Worm (Caenorhabditis elegans): ENCODE data around the gene gly-12.

gly-12 gene

DNA sequence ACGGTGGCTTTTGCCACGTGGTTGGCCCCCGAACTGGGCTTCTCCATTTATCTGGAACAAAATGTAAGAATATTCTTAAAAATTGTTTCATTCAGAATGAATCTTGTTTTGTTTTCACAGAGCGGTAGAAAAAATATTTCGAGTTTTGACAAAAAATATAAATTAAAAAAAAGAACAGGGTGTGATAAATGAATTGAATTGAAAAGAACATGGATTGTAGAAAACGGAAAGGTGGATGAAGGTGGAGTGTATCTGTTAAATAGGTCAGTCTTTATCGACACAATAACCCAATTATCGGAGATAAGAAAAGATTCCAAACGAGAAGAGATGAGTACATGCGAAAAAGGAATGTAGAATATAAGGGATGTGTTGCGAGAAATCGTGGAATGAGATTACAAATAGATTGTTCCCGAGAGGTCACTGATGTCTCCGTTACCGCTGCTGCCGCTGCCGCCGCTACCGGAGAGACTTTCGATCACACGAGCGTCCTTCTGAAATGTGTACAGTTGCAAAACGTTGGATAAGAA, 52.1 kb downstream of the gly-12 start, which contains the start of gene dpy-7:
Gene dpy-7 (minus strand): TSS at position 51 of the 527 bp plus-strand sequence.
- TF ChIP-seq mep-1 (tag; optimal IDR thresholded peaks at IDR 0.05) = no peak
- peak; percentile 18 for TF ChIP-seq ham-2 (GFP tag; optimal IDR thresholded peaks at IDR 0.05)
- TF ChIP-seq elt-1 (tag; optimal IDR thresholded peaks at IDR 0.05; ENCODE audit: borderline replicate concordance, insufficient read depth) = peak; percentile 86

DNA sequence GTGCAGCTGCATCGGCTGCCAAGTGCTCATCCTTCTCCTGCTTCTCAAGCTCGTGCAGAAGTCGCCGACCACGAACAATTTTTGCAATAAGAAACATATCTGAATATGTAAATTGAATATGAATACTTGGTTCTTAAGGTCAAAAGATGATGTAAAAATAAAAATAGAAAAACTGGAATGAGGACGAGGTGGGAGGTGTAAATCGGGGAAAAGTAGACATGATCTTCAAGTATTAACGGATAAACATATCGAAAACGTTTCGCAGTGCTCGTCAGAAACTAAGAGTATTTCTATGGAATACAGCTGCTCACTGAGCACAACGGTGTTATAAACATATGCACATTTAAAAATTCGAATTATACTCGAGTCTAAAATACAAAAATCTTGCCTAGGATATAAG, 54.4 kb downstream of the gly-12 start, which contains the start of gene glb-16:
Gene glb-16 (minus strand): TSS at position 101 of the 400 bp plus-strand sequence.
- TF ChIP-seq lsy-2 (tag; optimal IDR thresholded peaks at IDR 0.05) = no peak
- TF ChIP-seq ceh-83 (GFP tag; optimal IDR thresholded peaks at IDR 0.05) = no peak
- no peak for TF ChIP-seq unc-120 (tag; optimal IDR thresholded peaks at IDR 0.05; ENCODE audit: poor library complexity, severe bottlenecking)
- no peak for TF ChIP-seq M03D4.4 (tag; optimal IDR thresholded peaks at IDR 0.05)
- no peak for TF ChIP-seq flh-1 (GFP tag; optimal IDR thresholded peaks at IDR 0.05)
- no peak for TF ChIP-seq cnd-1 (tag; optimal IDR thresholded peaks at IDR 0.05)
- no peak for TF ChIP-seq mep-1 (tag; optimal IDR thresholded peaks at IDR 0.05)
- no peak for TF ChIP-seq unc-62 (GFP tag; optimal IDR thresholded peaks at IDR 0.05)
- no peak for TF ChIP-seq pha-4 (tag; optimal IDR thresholded peaks at IDR 0.05)
- no peak for TF ChIP-seq sem-2 (GFP tag; optimal IDR thresholded peaks at IDR 0.05)

All from whole organism, mixed stage, embryonic.